Fruit fly (Drosophila melanogaster): ENCODE measurements around the gene twy.

The twy gene

dm6 chr3L:11788195-11788594 is 4.9 kb downstream of the twy start:
- TF ChIP-seq Pif1B (GFP tag; optimal IDR thresholded peaks at IDR 0.05) = no peak
- TF ChIP-seq D1 (tag; optimal IDR thresholded peaks at IDR 0.05) = no peak
- TF ChIP-seq CG14655 (GFP tag; optimal IDR thresholded peaks at IDR 0.05) = no peak
- TF ChIP-seq EcR (GFP tag; optimal IDR thresholded peaks at IDR 0.05) = no peak
- no peak for TF ChIP-seq fd96Ca (GFP tag; IDR thresholded peaks at IDR 0.05)
- TF ChIP-seq CG32121 (GFP tag; IDR thresholded peaks at IDR 0.05) = no peak
- no peak for TF ChIP-seq rn (GFP tag; IDR thresholded peaks at IDR 0.05)
- no peak for TF ChIP-seq gl (tag; optimal IDR thresholded peaks at IDR 0.05)
- no peak for TF ChIP-seq CG4496 (GFP tag; IDR thresholded peaks at IDR 0.05)
- no peak for TF ChIP-seq CG17806 (tag; optimal IDR thresholded peaks at IDR 0.05)
- no peak for TF ChIP-seq CG34367 (tag; optimal IDR thresholded peaks at IDR 0.05)
- no peak for TF ChIP-seq CG8159 (tag; optimal IDR thresholded peaks at IDR 0.05)
- no peak for TF ChIP-seq Ets98B (GFP tag; IDR thresholded peaks at IDR 0.05)
- TF ChIP-seq CG13204 (GFP tag; optimal IDR thresholded peaks at IDR 0.05) = no peak

- TF ChIP-seq CG9948 (tag; optimal IDR thresholded peaks at IDR 0.05) (no peak), Ets98B (GFP tag; IDR thresholded peaks at IDR 0.05) (peak; percentile 49), CG32121 (GFP tag; IDR thresholded peaks at IDR 0.05) (peak; percentile 85), CG4496 (GFP tag; IDR thresholded peaks at IDR 0.05) (peak; percentile 48; the same call in 2 of the 3 replicates), CG13204 (GFP tag; optimal IDR thresholded peaks at IDR 0.05) (no peak), CG14655 (GFP tag; optimal IDR thresholded peaks at IDR 0.05) (no peak), rn (GFP tag; IDR thresholded peaks at IDR 0.05) (0 out of 2 replicates have a peak, but pooled peaks have one; percentile 15)
Measured at dm6 chr3L:11785291-11785690, 7.8 kb downstream of the twy start.

- TF ChIP-seq CG4496 (GFP tag; IDR thresholded peaks at IDR 0.05) (0 out of 3 replicates have a peak, but pooled peaks have one; percentile 28), Snoo (tag; optimal IDR thresholded peaks at IDR 0.05) (no peak), EcR (GFP tag; optimal IDR thresholded peaks at IDR 0.05) (peak; percentile 7)
Measured at dm6 chr3L:11777348-11777958, 15.6 kb downstream of the twy start.

dm6 chr3L:11776731-11777130 is 16.4 kb downstream of the twy start, which contains the start of gene CG14131:
Gene CG14131, plus strand, starts transcription at chr3L:11777073.
- TF ChIP-seq CG32121 (GFP tag; IDR thresholded peaks at IDR 0.05) (no peak), CG14655 (GFP tag; optimal IDR thresholded peaks at IDR 0.05) (no peak), CG9948 (tag; optimal IDR thresholded peaks at IDR 0.05) (no peak), CG10348 (GFP tag; IDR thresholded peaks at IDR 0.05) (no peak), EcR (GFP tag; optimal IDR thresholded peaks at IDR 0.05) (no peak), CG4496 (GFP tag; IDR thresholded peaks at IDR 0.05) (no peak), CG15710 (tag; optimal IDR thresholded peaks at IDR 0.05) (no peak)

- no peak for TF ChIP-seq CG12605 (GFP tag; IDR thresholded peaks at IDR 0.05)
Measured at dm6 chr3L:11774401-11774800, 18.7 kb downstream of the twy start, which contains the start of gene Tim13. Gene Tim13, minus strand, starts transcription at chr3L:11774501.

- no peak for TF ChIP-seq Ets98B (GFP tag; IDR thresholded peaks at IDR 0.05)
- TF ChIP-seq CG17806 (tag; optimal IDR thresholded peaks at IDR 0.05) = no peak
- TF ChIP-seq CG10348 (GFP tag; IDR thresholded peaks at IDR 0.05) = no peak
Measured at dm6 chr3L:11773796-11774195, 19.3 kb downstream of the twy start.

dm6 chr3L:11772608-11773017 is 20.5 kb downstream of the twy start:
- TF ChIP-seq CG8301 (tag; optimal IDR thresholded peaks at IDR 0.05) (no peak), gl (tag; optimal IDR thresholded peaks at IDR 0.05) (no peak), Ets98B (GFP tag; IDR thresholded peaks at IDR 0.05) (no peak), CG17806 (tag; optimal IDR thresholded peaks at IDR 0.05) (no peak)

- TF ChIP-seq CG10348 (GFP tag; IDR thresholded peaks at IDR 0.05) (no peak), CG15710 (tag; optimal IDR thresholded peaks at IDR 0.05) (no peak), Snoo (tag; optimal IDR thresholded peaks at IDR 0.05) (no peak), gl (tag; optimal IDR thresholded peaks at IDR 0.05) (no peak), CG32121 (GFP tag; IDR thresholded peaks at IDR 0.05) (no peak), CG13204 (GFP tag; optimal IDR thresholded peaks at IDR 0.05) (no peak), Pif1B (GFP tag; optimal IDR thresholded peaks at IDR 0.05) (no peak), CG34367 (tag; optimal IDR thresholded peaks at IDR 0.05) (no peak), rn (GFP tag; IDR thresholded peaks at IDR 0.05) (no peak), Ets98B (GFP tag; IDR thresholded peaks at IDR 0.05) (no peak), CG8159 (tag; optimal IDR thresholded peaks at IDR 0.05) (no peak), Pif1A (GFP tag; optimal IDR thresholded peaks at IDR 0.05) (no peak), CG14655 (GFP tag; optimal IDR thresholded peaks at IDR 0.05) (no peak), CG12605 (GFP tag; IDR thresholded peaks at IDR 0.05) (no peak), D1 (tag; optimal IDR thresholded peaks at IDR 0.05) (no peak)
Measured at dm6 chr3L:11772057-11772456, 21.0 kb downstream of the twy start, which contains the start of gene Muc68D. Gene Muc68D, minus strand, starts transcription at chr3L:11772157.
